Fruit fly (Drosophila melanogaster) whole organism, pupa: ENCODE results near the gene melt.

Experiments
- CG12605 ChIP-seq: fragments of 200-800 bp; sonication (Bioruptor generic); IDR thresholded peaks from 2 replicates; pipeline ENCODE4 v1.3.6; 2022; ENCODE audit warnings: missing biosample characterization, missing genetic modification characterization
- CG14655 ChIP-seq: fragments of 200-800 bp; sonication (Bioruptor generic); optimal IDR thresholded peaks from 3 replicates; lab custom pipeline; 2017; ENCODE audit warnings: mild to moderate bottlenecking, missing biosample characterization, missing genetic modification reagents, missing genetic modification characterization
- CG32121 ChIP-seq: fragments of 200-800 bp; sonication (Bioruptor generic); IDR thresholded peaks from 2 replicates; pipeline ENCODE4 v1.3.6; 2022; ENCODE audit warnings: missing biosample characterization, missing genetic modification characterization
- CG34367 ChIP-seq: fragments of 200-800 bp; sonication (Bioruptor generic); optimal IDR thresholded peaks from 2 replicates; lab custom pipeline; 2018; ENCODE audit warnings: missing biosample characterization, mild to moderate bottlenecking, missing genetic modification characterization
- CG9948 ChIP-seq: fragments of 200-800 bp; sonication (Bioruptor generic); optimal IDR thresholded peaks from 2 replicates; lab custom pipeline; 2018; ENCODE audit warnings: missing biosample characterization, mild to moderate bottlenecking, missing genetic modification characterization, moderate library complexity
- EcR ChIP-seq: fragments of 200-800 bp; sonication (Bioruptor generic); optimal IDR thresholded peaks from 3 replicates; lab custom pipeline; 2019; ENCODE audit warnings: missing biosample characterization, missing genetic modification characterization, mild to moderate bottlenecking, moderate library complexity, missing genetic modification reagents
- fd96Ca ChIP-seq: fragments of 200-800 bp; sonication (Bioruptor generic); IDR thresholded peaks from 3 replicates; pipeline ENCODE4 v1.3.6; 2022; ENCODE audit warnings: missing biosample characterization, missing genetic modification characterization
- gl ChIP-seq: fragments of 200-800 bp; sonication (Bioruptor generic); optimal IDR thresholded peaks from 2 replicates; lab custom pipeline; 2018; ENCODE audit warnings: missing biosample characterization, mild to moderate bottlenecking, missing genetic modification characterization

dm6 chr3L:7161924-7162323 is 27.6 kb downstream of the melt start:
- TF ChIP-seq CG32121 (GFP tag; lab: Robert Waterston, UW) (no peak), EcR (no peak), CG14655 (GFP tag; lab: Kevin White, UChicago) (no peak), CG34367 (no peak), CG9948 (tag; lab: Kevin White, UChicago) (no peak), fd96Ca (GFP tag; lab: Robert Waterston, UW) (no peak), gl (tag; lab: Kevin White, UChicago) (no peak), CG12605 (no peak)
